Fruit fly (Drosophila melanogaster) whole organism, embryonic: Measurements from ENCODE around the gene mRpL16.

Experiments
- Adf1 ChIP-seq: fragments of 200-800 bp; sonication (Bioruptor generic); IDR thresholded peaks from 2 replicates; pipeline ENCODE4 v1.3.6; 2022; ENCODE audit warnings: missing biosample characterization, missing genetic modification characterization
- BtbVII ChIP-seq: fragments of 200-800 bp; sonication (Bioruptor generic); optimal IDR thresholded peaks from 3 replicates; lab custom pipeline; 2017; ENCODE audit warnings: missing biosample characterization, mild to moderate bottlenecking, missing genetic modification characterization
- CG10654 ChIP-seq: fragments of 200-800 bp; sonication (Bioruptor generic); optimal IDR thresholded peaks from 2 replicates; lab custom pipeline; 2016; ENCODE audit warnings: missing biosample characterization, missing genetic modification characterization
- CG10959 ChIP-seq: fragments of 200-800 bp; sonication (Bioruptor generic); IDR thresholded peaks from 2 replicates; pipeline ENCODE4 v1.3.6; 2022; ENCODE audit warnings: missing biosample characterization, missing genetic modification characterization
- CG12299 ChIP-seq: fragments of 200-800 bp; sonication (Bioruptor generic); optimal IDR thresholded peaks from 2 replicates; lab custom pipeline; 2018; ENCODE audit warnings: missing biosample characterization, mild to moderate bottlenecking, missing genetic modification characterization
- CG12942 ChIP-seq: fragments of 200-800 bp; sonication (Bioruptor generic); optimal IDR thresholded peaks from 3 replicates; lab custom pipeline; 2016; ENCODE audit warnings: missing biosample characterization, missing genetic modification characterization
- CG13624 ChIP-seq: fragments of 200-800 bp; sonication (Bioruptor generic); optimal IDR thresholded peaks from 2 replicates; lab custom pipeline; 2016; ENCODE audit warnings: missing biosample characterization, missing genetic modification characterization
- CG14441 ChIP-seq: fragments of 200-800 bp; sonication (Bioruptor generic); IDR thresholded peaks from 2 replicates; pipeline ENCODE4 v1.3.6; 2022; ENCODE audit warnings: missing biosample characterization, missing genetic modification characterization
- CG15696 ChIP-seq: fragments of 200-800 bp; sonication (Bioruptor generic); optimal IDR thresholded peaks from 2 replicates; lab custom pipeline; 2019; ENCODE audit warnings: missing biosample characterization, mild to moderate bottlenecking, missing genetic modification characterization, moderate library complexity
- CG1603 ChIP-seq: fragments of 200-800 bp; sonication (Bioruptor generic); optimal IDR thresholded peaks from 2 replicates; lab custom pipeline; 2019; ENCODE audit warnings: missing biosample characterization, mild to moderate bottlenecking, missing genetic modification characterization, moderate library complexity
- CG3065 ChIP-seq: fragments of 200-800 bp; sonication (Bioruptor generic); optimal IDR thresholded peaks from 2 replicates; lab custom pipeline; 2016; ENCODE audit warnings: missing biosample characterization, missing genetic modification characterization
- CG31224 ChIP-seq: fragments of 200-800 bp; sonication (Bioruptor generic); IDR thresholded peaks from 2 replicates; pipeline ENCODE4 v1.3.6; 2022; ENCODE audit warnings: missing biosample characterization, missing genetic modification characterization
- CG31388 ChIP-seq: fragments of 200-800 bp; sonication (Bioruptor generic); optimal IDR thresholded peaks from 2 replicates; lab custom pipeline; 2016; ENCODE audit warnings: missing biosample characterization, missing genetic modification characterization
- CG3163 ChIP-seq: fragments of 200-800 bp; sonication (Bioruptor generic); optimal IDR thresholded peaks from 3 replicates; lab custom pipeline; 2016; ENCODE audit warnings: missing biosample characterization, missing genetic modification characterization
- CG33213 ChIP-seq: fragments of 200-800 bp; sonication (Bioruptor generic); optimal IDR thresholded peaks from 3 replicates; lab custom pipeline; 2016; ENCODE audit warnings: missing biosample characterization, missing genetic modification characterization
- CG42726 ChIP-seq: fragments of 200-800 bp; sonication (Bioruptor generic); IDR thresholded peaks from 2 replicates; pipeline ENCODE4 v1.3.6; 2022; ENCODE audit warnings: missing biosample characterization, missing genetic modification characterization; ENCODE audit not compliant: partially characterized antibody
- CG9609 ChIP-seq: fragments of 200-800 bp; sonication (Bioruptor generic); optimal IDR thresholded peaks from 3 replicates; lab custom pipeline; 2016; ENCODE audit warnings: missing biosample characterization, missing genetic modification characterization
- Camta ChIP-seq: fragments of 200-800 bp; sonication (Bioruptor generic); optimal IDR thresholded peaks from 2 replicates; lab custom pipeline; 2016; ENCODE audit warnings: missing biosample characterization, missing genetic modification characterization
- D19B ChIP-seq: fragments of 200-800 bp; sonication (Bioruptor generic); optimal IDR thresholded peaks from 2 replicates; lab custom pipeline; 2017; ENCODE audit warnings: missing biosample characterization, mild to moderate bottlenecking, missing genetic modification characterization
- Dip3 ChIP-seq: fragments of 200-800 bp; sonication (Bioruptor generic); optimal IDR thresholded peaks from 3 replicates; lab custom pipeline; 2016; ENCODE audit warnings: missing biosample characterization, missing genetic modification characterization
- Dref ChIP-seq: fragments of 200-800 bp; sonication (Bioruptor generic); IDR thresholded peaks from 2 replicates; pipeline ENCODE4 v1.3.6; 2022; ENCODE audit warnings: missing biosample characterization, missing genetic modification characterization
- Gug ChIP-seq: fragments of 200-800 bp; sonication (Bioruptor generic); IDR thresholded peaks from 4 replicates; pipeline ENCODE4 v1.3.6; 2022; ENCODE audit warnings: missing biosample characterization, missing genetic modification characterization
- HLH3B ChIP-seq: fragments of 200-800 bp; sonication (Bioruptor generic); IDR thresholded peaks from 2 replicates; pipeline ENCODE4 v1.3.6; 2022; ENCODE audit warnings: missing biosample characterization, missing genetic modification characterization
- Kr ChIP-seq: fragments of 200-800 bp; sonication (Bioruptor generic); optimal IDR thresholded peaks from 2 replicates; lab custom pipeline; 2017; ENCODE audit warnings: missing biosample characterization, mild to moderate bottlenecking, missing genetic modification characterization
- Mes4 ChIP-seq: fragments of 200-800 bp; sonication (Bioruptor generic); optimal IDR thresholded peaks from 2 replicates; lab custom pipeline; 2016; ENCODE audit warnings: missing biosample characterization, missing genetic modification characterization
- Nf-YA ChIP-seq: fragments of 200-800 bp; sonication (Bioruptor generic); IDR thresholded peaks from 2 replicates; pipeline ENCODE4 v1.3.6; 2022; ENCODE audit warnings: missing biosample characterization, missing genetic modification characterization
- Nf-YB ChIP-seq: fragments of 200-800 bp; sonication (Bioruptor generic); optimal IDR thresholded peaks from 3 replicates; lab custom pipeline; 2019; ENCODE audit warnings: missing biosample characterization, mild to moderate bottlenecking, missing genetic modification characterization, moderate library complexity
- Opbp ChIP-seq: fragments of 200-800 bp; sonication (Bioruptor generic); IDR thresholded peaks from 3 replicates; pipeline ENCODE4 v1.3.6; 2022; ENCODE audit warnings: missing biosample characterization, missing genetic modification characterization; ENCODE audit not compliant: partially characterized antibody
- Optix ChIP-seq: fragments of 200-800 bp; sonication (Bioruptor generic); IDR thresholded peaks from 3 replicates; pipeline ENCODE4 v1.3.6; 2022; ENCODE audit warnings: missing biosample characterization, missing genetic modification characterization
- Ravus ChIP-seq: fragments of 200-800 bp; sonication (Bioruptor generic); IDR thresholded peaks from 2 replicates; pipeline ENCODE4 v1.3.6; 2022; ENCODE audit warnings: missing biosample characterization, missing genetic modification characterization
- Scr ChIP-seq: fragments of 200-800 bp; sonication (Bioruptor generic); IDR thresholded peaks from 2 replicates; pipeline ENCODE4 v1.3.6; 2022; ENCODE audit warnings: missing biosample characterization, missing genetic modification characterization; ENCODE audit not compliant: partially characterized antibody
- bab2 ChIP-seq: fragments of 200-800 bp; sonication (Bioruptor generic); optimal IDR thresholded peaks from 2 replicates; lab custom pipeline; 2016; ENCODE audit warnings: missing biosample characterization, missing genetic modification characterization
- bcd ChIP-seq: fragments of 200-800 bp; sonication (Bioruptor generic); optimal IDR thresholded peaks from 2 replicates; lab custom pipeline; 2017; ENCODE audit warnings: missing biosample characterization, mild to moderate bottlenecking, missing genetic modification characterization
- crp ChIP-seq, 2 experiments: fragments of 200-800 bp; sonication (Bioruptor generic); optimal IDR thresholded peaks; 2 replicates in 1 of 2; 3 replicates in 1 of 2; lab custom pipeline; 2017; ENCODE audit warnings: missing biosample characterization in 2 of 2, missing genetic modification characterization in 2 of 2, mild to moderate bottlenecking in 1 of 2, moderate library complexity in 1 of 2
- cwo ChIP-seq: fragments of 200-800 bp; sonication (Bioruptor generic); optimal IDR thresholded peaks from 3 replicates; lab custom pipeline; 2017; ENCODE audit warnings: missing biosample characterization, missing genetic modification characterization, mild to moderate bottlenecking, moderate library complexity, missing genetic modification reagents
- dan ChIP-seq: fragments of 200-800 bp; sonication (Bioruptor generic); IDR thresholded peaks from 2 replicates; pipeline ENCODE4 v1.3.6; 2022; ENCODE audit warnings: missing biosample characterization, missing genetic modification characterization
- dmrt11E ChIP-seq: fragments of 200-800 bp; sonication (Bioruptor generic); optimal IDR thresholded peaks from 3 replicates; lab custom pipeline; 2018; ENCODE audit warnings: missing biosample characterization, mild to moderate bottlenecking, missing genetic modification characterization, moderate library complexity
- grau ChIP-seq: fragments of 200-800 bp; optimal IDR thresholded peaks from 3 replicates; lab custom pipeline; 2019; ENCODE audit warnings: missing biosample characterization, mild to moderate bottlenecking, missing genetic modification characterization, moderate library complexity
- ham ChIP-seq: fragments of 200-800 bp; sonication (Bioruptor generic); IDR thresholded peaks from 2 replicates; pipeline ENCODE4 v1.3.6; 2022; ENCODE audit warnings: missing biosample characterization, missing genetic modification characterization
- hth ChIP-seq: fragments of >200 bp; optimal IDR thresholded peaks from 2 replicates; lab custom pipeline; 2017; ENCODE audit warnings: inconsistent platforms
- lbe ChIP-seq: fragments of 200-800 bp; sonication (Bioruptor generic); optimal IDR thresholded peaks from 2 replicates; lab custom pipeline; 2016; ENCODE audit warnings: missing biosample characterization, mild to moderate bottlenecking, missing genetic modification characterization
- nom ChIP-seq: fragments of 200-800 bp; sonication (Bioruptor generic); optimal IDR thresholded peaks from 2 replicates; lab custom pipeline; 2017; ENCODE audit warnings: missing biosample characterization, missing genetic modification characterization, mild to moderate bottlenecking, moderate library complexity, missing genetic modification reagents
- rib ChIP-seq: fragments of 200-800 bp; sonication (Bioruptor generic); IDR thresholded peaks from 2 replicates; pipeline ENCODE4 v1.3.6; 2022; ENCODE audit warnings: missing biosample characterization, missing genetic modification characterization
- sens ChIP-seq: fragments of 200-800 bp; sonication (Bioruptor generic); peaks from one replicate; lab custom pipeline; 2016; ENCODE audit warnings: missing biosample characterization, missing genetic modification characterization
- so ChIP-seq: fragments of 200-800 bp; sonication (Bioruptor generic); IDR thresholded peaks from 3 replicates; pipeline ENCODE4 v1.3.6; 2022; ENCODE audit warnings: missing biosample characterization, missing genetic modification characterization
- sob ChIP-seq: fragments of 200-800 bp; sonication (Bioruptor generic); IDR thresholded peaks from 2 replicates; pipeline ENCODE4 v1.3.6; 2022; ENCODE audit warnings: missing biosample characterization, missing genetic modification characterization
- sug ChIP-seq: fragments of 200-800 bp; optimal IDR thresholded peaks from 2 replicates; lab custom pipeline; 2019; ENCODE audit warnings: missing biosample characterization, mild to moderate bottlenecking, missing genetic modification characterization, moderate library complexity
- tio ChIP-seq: fragments of 200-800 bp; sonication (Bioruptor generic); optimal IDR thresholded peaks from 2 replicates; lab custom pipeline; 2017; ENCODE audit warnings: missing biosample characterization, missing genetic modification characterization, inconsistent platforms
- wdn ChIP-seq: fragments of 200-800 bp; sonication (Bioruptor generic); IDR thresholded peaks from 2 replicates; pipeline ENCODE4 v1.3.6; 2022; ENCODE audit warnings: missing biosample characterization, missing genetic modification characterization
- zen ChIP-seq: fragments of 200-800 bp; sonication (Bioruptor generic); optimal IDR thresholded peaks from 3 replicates; lab custom pipeline; 2018; ENCODE audit warnings: missing biosample characterization, mild to moderate bottlenecking, missing genetic modification characterization, moderate library complexity
- zfh2 ChIP-seq: fragments of 200-800 bp; sonication (Bioruptor generic); optimal IDR thresholded peaks from 2 replicates; lab custom pipeline; 2016; ENCODE audit warnings: missing biosample characterization, missing genetic modification characterization

mRpL16 gene

dm6 chrX:1877107-1877736, 12.8 kb upstream of the mRpL16 start, which contains the start of the genes CG14817 and CG14805 (continued):
- TF ChIP-seq CG31388 (no peak), Mes4 (GFP tag; lab: Kevin White, UChicago) (peak; percentile 58), zen (tag; lab: Kevin White, UChicago) (peak; percentile 37), CG31224 (GFP tag; lab: Robert Waterston, UW) (no peak), Adf1 (no peak; the same call in 1 of the 2 replicates), CG12942 (GFP tag; lab: Kevin White, UChicago) (no peak), so (0 out of 3 replicates have a peak, but pooled peaks have one; percentile 29), Gug (no peak), wdn (GFP tag; lab: Robert Waterston, UW) (no peak), Dip3 (GFP tag; lab: Kevin White, UChicago) (no peak), crp (GFP tag; optimal IDR thresholded peaks at IDR 0.05; lab: Kevin White, UChicago) (peak in 1 of 2 experiments; percentile 22), nom (GFP tag; lab: Kevin White, UChicago) (peak; percentile 90), grau (tag; lab: Kevin White, UChicago) (peak; percentile 66), CG13624 (GFP tag; lab: Kevin White, UChicago) (peak; percentile 30), sens (GFP tag; lab: Kevin White, UChicago) (peak; percentile 85), lbe (GFP tag; lab: Kevin White, UChicago) (peak; percentile 62), CG10959 (GFP tag; lab: Robert Waterston, UW) (no peak), CG42726 (GFP tag; lab: Robert Waterston, UW) (no peak), Dref (peak; percentile 78), Kr (no peak), Ravus (no peak), ham (GFP tag; lab: Robert Waterston, UW) (no peak), CG3065 (GFP tag; lab: Kevin White, UChicago) (no peak), bab2 (GFP tag; lab: Kevin White, UChicago) (no peak), Nf-YB (GFP tag; lab: Kevin White, UChicago) (peak; percentile 51), D19B (peak; percentile 52), CG14441 (no peak), CG33213 (GFP tag; lab: Kevin White, UChicago) (peak; percentile 64), Optix (GFP tag; lab: Robert Waterston, UW) (0 out of 3 replicates have a peak, but pooled peaks have one; percentile 22), rib (GFP tag; lab: Robert Waterston, UW) (no peak), HLH3B (GFP tag; lab: Robert Waterston, UW) (0 out of 2 replicates have a peak, but pooled peaks have one; percentile 33), zfh2 (GFP tag; lab: Kevin White, UChicago) (no peak), Scr (GFP tag; lab: Robert Waterston, UW) (peak; percentile 56), CG12299 (tag; lab: Kevin White, UChicago) (peak; percentile 81), CG3163 (GFP tag; lab: Kevin White, UChicago) (no peak), Camta (GFP tag; lab: Kevin White, UChicago) (no peak), Nf-YA (GFP tag; lab: Robert Waterston, UW) (no peak), dmrt11E (tag; lab: Kevin White, UChicago) (peak; percentile 59), BtbVII (GFP tag; lab: Kevin White, UChicago) (peak; percentile 87), Opbp (GFP tag; lab: Robert Waterston, UW) (peak; percentile 70), bcd (GFP tag; lab: Kevin White, UChicago) (peak; percentile 79), sug (tag; lab: Kevin White, UChicago) (peak; percentile 72), hth (no peak), CG10654 (peak; percentile 23), tio (no peak), sob (peak; percentile 64), CG1603 (tag; lab: Kevin White, UChicago) (no peak), CG9609 (GFP tag; lab: Kevin White, UChicago) (no peak), cwo (peak; percentile 38), dan (GFP tag; lab: Robert Waterston, UW) (no peak), CG15696 (tag; lab: Kevin White, UChicago) (no peak)
